Fruit fly (Drosophila melanogaster) whole organism, embryonic: Measurements from ENCODE around the gene CG7985.

Experiments used
- B-H1 ChIP-seq: fragments of 200-800 bp; sonication (Bioruptor generic); IDR thresholded peaks from 3 replicates; pipeline ENCODE4 v1.3.6; 2022; ENCODE audit warnings: missing biosample characterization, missing genetic modification characterization
- Bteb2 ChIP-seq: fragments of 200-800 bp; sonication (Bioruptor generic); optimal IDR thresholded peaks from 2 replicates; lab custom pipeline; 2016; ENCODE audit warnings: missing biosample characterization, missing genetic modification characterization
- CG11504 ChIP-seq: fragments of 200-800 bp; sonication (Bioruptor generic); optimal IDR thresholded peaks from 3 replicates; lab custom pipeline; 2019; ENCODE audit warnings: missing biosample characterization, mild to moderate bottlenecking, missing genetic modification characterization, moderate library complexity
- CG11723 ChIP-seq: fragments of 200-800 bp; sonication (Bioruptor generic); optimal IDR thresholded peaks from 2 replicates; lab custom pipeline; 2017; ENCODE audit warnings: missing biosample characterization, mild to moderate bottlenecking, missing genetic modification characterization
- CG12769 ChIP-seq: fragments of 200-800 bp; sonication (Bioruptor generic); optimal IDR thresholded peaks from 2 replicates; lab custom pipeline; 2019; ENCODE audit warnings: missing biosample characterization, mild to moderate bottlenecking, missing genetic modification characterization, moderate library complexity
- CG14860 ChIP-seq: fragments of 200-800 bp; sonication (Bioruptor generic); IDR thresholded peaks from 3 replicates; pipeline ENCODE4 v1.3.6; 2022; ENCODE audit warnings: missing biosample characterization, missing genetic modification characterization; ENCODE audit not compliant: partially characterized antibody
- CG15269 ChIP-seq: fragments of 200-800 bp; sonication (Bioruptor generic); optimal IDR thresholded peaks from 2 replicates; lab custom pipeline; 2018; ENCODE audit warnings: missing biosample characterization, mild to moderate bottlenecking, missing genetic modification characterization, moderate library complexity
- CG15479 ChIP-seq: fragments of 200-800 bp; sonication (Bioruptor generic); optimal IDR thresholded peaks from 3 replicates; lab custom pipeline; 2019; ENCODE audit warnings: missing biosample characterization, mild to moderate bottlenecking, missing genetic modification characterization, moderate library complexity
- CG15601 ChIP-seq: fragments of 200-800 bp; sonication (Bioruptor generic); optimal IDR thresholded peaks from 3 replicates; lab custom pipeline; 2019; ENCODE audit warnings: missing biosample characterization, mild to moderate bottlenecking, missing genetic modification characterization, moderate library complexity
- CG1602 ChIP-seq: fragments of 200-800 bp; sonication (Bioruptor generic); optimal IDR thresholded peaks from 3 replicates; lab custom pipeline; 2016; ENCODE audit warnings: missing biosample characterization, missing genetic modification characterization
- CG16813 ChIP-seq: fragments of 200-800 bp; sonication (Bioruptor generic); IDR thresholded peaks from 3 replicates; pipeline ENCODE4 v1.3.6; 2022; ENCODE audit warnings: missing biosample characterization, missing genetic modification characterization; ENCODE audit not compliant: partially characterized antibody
- CG17912 ChIP-seq: fragments of 200-800 bp; sonication (Bioruptor generic); optimal IDR thresholded peaks from 2 replicates; lab custom pipeline; 2018; ENCODE audit warnings: missing biosample characterization, mild to moderate bottlenecking, missing genetic modification characterization
- CG31224 ChIP-seq: fragments of 200-800 bp; sonication (Bioruptor generic); IDR thresholded peaks from 2 replicates; pipeline ENCODE4 v1.3.6; 2022; ENCODE audit warnings: missing biosample characterization, missing genetic modification characterization
- CG4424 ChIP-seq: fragments of 200-800 bp; sonication (Bioruptor generic); optimal IDR thresholded peaks from 3 replicates; lab custom pipeline; 2016; ENCODE audit warnings: missing biosample characterization, missing genetic modification characterization
- CG6254 ChIP-seq: fragments of 200-800 bp; sonication (Bioruptor generic); optimal IDR thresholded peaks from 3 replicates; lab custom pipeline; 2017; ENCODE audit warnings: mild to moderate bottlenecking, missing biosample characterization, missing genetic modification reagents, missing genetic modification characterization
- CG7839 ChIP-seq: fragments of 200-800 bp; sonication (Bioruptor generic); optimal IDR thresholded peaks from 3 replicates; lab custom pipeline; 2018; ENCODE audit warnings: missing biosample characterization, mild to moderate bottlenecking, missing genetic modification characterization, moderate library complexity
- CG8765 ChIP-seq: fragments of 200-800 bp; sonication (Bioruptor generic); IDR thresholded peaks from 2 replicates; pipeline ENCODE4 v1.3.6; 2022; ENCODE audit warnings: missing biosample characterization, missing genetic modification characterization
- CG9817 ChIP-seq: fragments of 200-800 bp; sonication (Bioruptor generic); optimal IDR thresholded peaks from 2 replicates; lab custom pipeline; 2018; ENCODE audit warnings: missing biosample characterization, mild to moderate bottlenecking, missing genetic modification characterization, moderate library complexity
- Deaf1 ChIP-seq: fragments of 200-800 bp; optimal IDR thresholded peaks from 3 replicates; lab custom pipeline; 2019; ENCODE audit warnings: missing biosample characterization, mild to moderate bottlenecking, missing genetic modification characterization, moderate library complexity
- Ets65A ChIP-seq: fragments of 200-800 bp; sonication (Bioruptor generic); peaks from one replicate; lab custom pipeline; 2016; ENCODE audit warnings: missing biosample characterization, missing genetic modification characterization
- Hey ChIP-seq: fragments of 200-800 bp; sonication (Bioruptor generic); optimal IDR thresholded peaks from 3 replicates; lab custom pipeline; 2018; ENCODE audit warnings: missing biosample characterization, mild to moderate bottlenecking, missing genetic modification characterization
- Lhr ChIP-seq: fragments of 200-800 bp; sonication (Bioruptor generic); optimal IDR thresholded peaks from 3 replicates; lab custom pipeline; 2017; ENCODE audit warnings: mild to moderate bottlenecking, missing biosample characterization, missing genetic modification reagents, missing genetic modification characterization
- Six4 ChIP-seq: fragments of 200-800 bp; sonication (Bioruptor generic); optimal IDR thresholded peaks from 2 replicates; lab custom pipeline; 2016; ENCODE audit warnings: missing biosample characterization, missing genetic modification characterization
- Spps ChIP-seq: fragments of 200-800 bp; sonication (Bioruptor generic); optimal IDR thresholded peaks from 2 replicates; lab custom pipeline; 2018; ENCODE audit warnings: missing biosample characterization, mild to moderate bottlenecking, missing genetic modification characterization
- Tbp ChIP-seq: fragments of >200 bp; optimal IDR thresholded peaks from 2 replicates; lab custom pipeline; 2018; ENCODE audit warnings: missing biosample characterization, missing genetic modification characterization
- Vsx1 ChIP-seq: fragments of 200-800 bp; sonication (Bioruptor generic); optimal IDR thresholded peaks from 2 replicates; lab custom pipeline; 2017; ENCODE audit warnings: missing biosample characterization, mild to moderate bottlenecking, missing genetic modification characterization, missing genetic modification reagents
- ap ChIP-seq: fragments of 200-800 bp; sonication (Bioruptor generic); IDR thresholded peaks from 2 replicates; pipeline ENCODE4 v1.3.6; 2022; ENCODE audit warnings: missing biosample characterization, missing genetic modification characterization
- cg ChIP-seq: fragments of 200-800 bp; sonication (Bioruptor generic); optimal IDR thresholded peaks from 3 replicates; lab custom pipeline; 2019; ENCODE audit warnings: missing biosample characterization, mild to moderate bottlenecking, missing genetic modification characterization, moderate library complexity
- chm ChIP-seq: fragments of 200-800 bp; sonication (Bioruptor generic); IDR thresholded peaks from 2 replicates; pipeline ENCODE4 v1.3.6; 2022; ENCODE audit warnings: missing biosample characterization, missing genetic modification characterization
- ci ChIP-seq: fragments of 200-800 bp; sonication (Bioruptor generic); IDR thresholded peaks from 3 replicates; pipeline ENCODE4 v1.3.6; 2022; ENCODE audit warnings: missing biosample characterization, missing genetic modification characterization
- corto ChIP-seq: fragments of 200-800 bp; sonication (Bioruptor generic); optimal IDR thresholded peaks from 2 replicates; lab custom pipeline; 2016; ENCODE audit warnings: missing biosample characterization, mild to moderate bottlenecking, missing genetic modification characterization, moderate library complexity
- esg ChIP-seq: fragments of 200-800 bp; sonication (Bioruptor generic); conservative IDR thresholded peaks from 2 replicates; pipeline ENCODE4 v1.3.6; 2022; ENCODE audit warnings: missing biosample characterization, missing genetic modification characterization
- hkb ChIP-seq, 2 experiments: fragments of 200-800 bp in 1 of 2; fragments of >200 bp in 1 of 2; sonication (Bioruptor generic) in 1 of 2; IDR thresholded peaks in 1 of 2; optimal IDR thresholded peaks in 1 of 2; 2 replicates each; pipeline versions ENCODE4 v1.3.6 to Lab custom; 2017 to 2022; ENCODE audit warnings: missing biosample characterization in 1 of 2, missing genetic modification characterization in 1 of 2
- jing ChIP-seq: fragments of 200-800 bp; sonication (Bioruptor generic); optimal IDR thresholded peaks from 2 replicates; lab custom pipeline; 2018; ENCODE audit warnings: missing biosample characterization, mild to moderate bottlenecking, missing genetic modification characterization
- mld ChIP-seq: fragments of 200-800 bp; sonication (Bioruptor generic); IDR thresholded peaks from 3 replicates; pipeline ENCODE4 v1.3.6; 2022; ENCODE audit warnings: missing biosample characterization, missing genetic modification characterization; ENCODE audit not compliant: partially characterized antibody
- odd ChIP-seq: fragments of 200-800 bp; sonication (Bioruptor generic); optimal IDR thresholded peaks from 2 replicates; lab custom pipeline; 2017; ENCODE audit warnings: missing biosample characterization, mild to moderate bottlenecking, missing genetic modification characterization
- pita ChIP-seq: fragments of 200-800 bp; sonication (Bioruptor generic); optimal IDR thresholded peaks from 2 replicates; lab custom pipeline; 2017; ENCODE audit warnings: missing biosample characterization, mild to moderate bottlenecking, missing genetic modification characterization
- prd ChIP-seq, 3 experiments: fragments of >200 bp in 2 of 3; fragments of 200-800 bp in 1 of 3; sonication (Bioruptor generic) in 1 of 3; optimal IDR thresholded peaks in 2 of 3; IDR thresholded peaks in 1 of 3; 2 replicates in 2 of 3; 3 replicates in 1 of 3; pipeline versions ENCODE4 v1.3.6 to Lab custom; 2017 to 2022; ENCODE audit warnings: missing biosample characterization in 1 of 3, missing genetic modification characterization in 1 of 3
- run ChIP-seq: fragments of 200-800 bp; sonication (Bioruptor generic); optimal IDR thresholded peaks from 3 replicates; lab custom pipeline; 2018; ENCODE audit warnings: missing biosample characterization, mild to moderate bottlenecking, missing genetic modification characterization
- salm ChIP-seq: fragments of 200-800 bp; sonication (Bioruptor generic); optimal IDR thresholded peaks from 2 replicates; lab custom pipeline; 2018; ENCODE audit warnings: missing biosample characterization, mild to moderate bottlenecking, missing genetic modification characterization
- slbo ChIP-seq: fragments of 200-800 bp; sonication (Bioruptor generic); IDR thresholded peaks from 2 replicates; pipeline ENCODE4 v1.3.6; 2022; ENCODE audit warnings: missing biosample characterization, missing genetic modification characterization
- stwl ChIP-seq: fragments of 200-800 bp; sonication (Bioruptor generic); optimal IDR thresholded peaks from 3 replicates; lab custom pipeline; 2018; ENCODE audit warnings: missing biosample characterization, mild to moderate bottlenecking, missing genetic modification characterization, moderate library complexity
- tup ChIP-seq: fragments of 200-800 bp; sonication (Bioruptor generic); optimal IDR thresholded peaks from 2 replicates; lab custom pipeline; 2016; ENCODE audit warnings: missing biosample characterization, mild to moderate bottlenecking, missing genetic modification characterization, moderate library complexity
- usp ChIP-seq: fragments of >200 bp; optimal IDR thresholded peaks from 2 replicates; lab custom pipeline; 2017; ENCODE audit warnings: missing biosample characterization, missing genetic modification characterization
- yki ChIP-seq: fragments of >200 bp; optimal IDR thresholded peaks from 3 replicates; lab custom pipeline; 2018

CG7985 gene

DNA sequence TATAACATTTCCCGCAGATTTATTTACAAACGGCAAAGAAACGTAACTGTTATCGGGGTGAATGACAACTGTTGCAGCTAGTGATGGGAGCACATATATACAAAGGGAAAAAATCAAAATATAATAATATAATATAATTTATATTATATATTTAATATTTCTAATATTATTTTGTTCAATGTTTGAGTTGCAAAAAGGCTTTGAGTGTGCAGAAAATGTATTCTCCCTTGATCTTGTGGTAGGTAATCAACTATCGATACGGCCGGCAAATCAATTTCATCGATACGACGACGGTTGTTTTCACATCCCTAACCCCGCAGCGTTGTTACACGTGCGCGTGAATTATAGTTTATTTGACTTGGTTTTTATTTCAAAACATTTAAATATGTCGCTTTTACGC, 23.8 kb downstream of the CG7985 start, which contains the start of the genes mTerf5 and Non3 (continued):
- TF ChIP-seq CG6254 (GFP tag; lab: Kevin White, UChicago) (peak; percentile 43), Six4 (peak; percentile 51), CG11723 (GFP tag; lab: Kevin White, UChicago) (peak; percentile 21), cg (GFP tag; lab: Kevin White, UChicago) (no peak), CG15269 (tag; lab: Kevin White, UChicago) (peak; percentile 63), CG17912 (GFP tag; lab: Kevin White, UChicago) (peak; percentile 22), Bteb2 (GFP tag; lab: Kevin White, UChicago) (no peak), run (tag; lab: Kevin White, UChicago) (no peak), CG16813 (GFP tag; lab: Robert Waterston, UW) (peak; percentile 89), yki (lab: Kevin White, UChicago) (no peak), mld (GFP tag; lab: Robert Waterston, UW) (peak; percentile 68; the same call in 1 of the 3 replicates), CG1602 (GFP tag; lab: Kevin White, UChicago) (peak; percentile 41), stwl (tag; lab: Kevin White, UChicago) (peak; percentile 67), salm (tag; lab: Kevin White, UChicago) (no peak), Ets65A (GFP tag; lab: Kevin White, UChicago) (peak; percentile 83), CG12769 (tag; lab: Kevin White, UChicago) (no peak), jing (no peak), esg (GFP tag; lab: Robert Waterston, UW) (peak; percentile 55), usp (GFP tag; lab: Kevin White, UChicago) (no peak), corto (GFP tag; lab: Kevin White, UChicago) (no peak), ci (peak; percentile 46; the same call in 1 of the 3 replicates), CG4424 (GFP tag; lab: Kevin White, UChicago) (peak; percentile 43), CG15601 (tag; lab: Kevin White, UChicago) (peak; percentile 54), CG15479 (GFP tag; lab: Kevin White, UChicago) (no peak), tup (GFP tag; lab: Kevin White, UChicago) (no peak), odd (GFP tag; lab: Kevin White, UChicago) (peak; percentile 33), hkb (optimal IDR thresholded peaks at IDR 0.05; lab: Kevin White, UChicago) (no peak), hkb (GFP tag; IDR thresholded peaks at IDR 0.05; lab: Robert Waterston, UW) (peak; percentile 66), CG9817 (tag; lab: Kevin White, UChicago) (peak; percentile 68), ap (GFP tag; lab: Robert Waterston, UW) (no peak), CG11504 (tag; lab: Kevin White, UChicago) (peak; percentile 69), Tbp (no peak), CG14860 (GFP tag; lab: Robert Waterston, UW) (peak; percentile 81), pita (no peak), chm (GFP tag; lab: Robert Waterston, UW) (no peak), CG31224 (GFP tag; lab: Robert Waterston, UW) (no peak), CG7839 (tag; lab: Kevin White, UChicago) (peak; percentile 63), B-H1 (GFP tag; lab: Robert Waterston, UW) (no peak), Lhr (GFP tag; lab: Kevin White, UChicago) (peak; percentile 15), CG8765 (GFP tag; lab: Robert Waterston, UW) (peak; percentile 31; the same call in 1 of the 2 replicates), Deaf1 (tag; lab: Kevin White, UChicago) (no peak), prd (optimal IDR thresholded peaks at IDR 0.05; lab: Kevin White, UChicago) (no peak), prd (GFP tag; IDR thresholded peaks at IDR 0.05; lab: Robert Waterston, UW) (peak; percentile 66), Hey (tag; lab: Kevin White, UChicago) (no peak), slbo (GFP tag; lab: Robert Waterston, UW) (peak; percentile 67; the same call in 1 of the 2 replicates), Vsx1 (peak; percentile 27), Spps (peak; percentile 16)
